5 worm cellular contexts compared by ENCODE assay signal in the genomic region with DNA sequence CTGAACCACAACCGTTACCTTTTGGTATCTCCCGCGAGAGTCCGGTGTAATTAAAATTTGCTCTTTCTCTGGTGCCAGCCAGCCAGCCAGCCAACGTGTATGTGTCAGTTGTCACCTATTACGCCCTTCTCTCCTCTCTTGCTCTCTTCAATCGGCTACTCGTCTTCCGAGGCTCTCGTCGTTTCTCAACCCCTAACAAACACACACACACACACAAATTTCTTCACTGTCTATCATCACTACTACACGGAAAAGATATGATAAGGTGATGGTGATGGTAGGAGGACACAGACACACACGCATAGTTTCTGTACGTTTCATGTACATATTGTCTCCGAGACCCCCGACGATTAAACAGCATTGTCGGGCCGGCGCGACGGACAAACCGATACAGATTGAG.
A peak's percentile ranks its signal among the peaks of the same experiment; 100 is the strongest.
TF ChIP-seq lines count a peak whose summit lies in the region.

No protein-coding gene starts in this region.

TF ChIP-seq in whole organism, L1 larva, 84 proteins besides CTCF, POLR2A, EP300 and RAD21 (continues in another document):
- TF ChIP-seq nhr-237 (tag; optimal IDR thresholded peaks at IDR 0.05; lab: Kevin White, UChicago): no peak
- peak; percentile 63 for TF ChIP-seq lin-14 (GFP tag; optimal IDR thresholded peaks at IDR 0.05; lab: Kevin White, UChicago)
- TF ChIP-seq nhr-19 (GFP tag; conservative IDR thresholded peaks at IDR 0.05; lab: Robert Waterston, UW): peak; percentile 39
- peak; percentile 40 for TF ChIP-seq snu-23 (GFP tag; optimal IDR thresholded peaks at IDR 0.05; lab: Kevin White, UChicago)
- peak; percentile 60 for TF ChIP-seq rnt-1 (tag; optimal IDR thresholded peaks at IDR 0.05; lab: Kevin White, UChicago)
- peak in 1 of 2 experiments; percentile 15 for TF ChIP-seq lsy-2 (tag; optimal IDR thresholded peaks at IDR 0.05; lab: Kevin White, UChicago)
- TF ChIP-seq pag-3 (tag; optimal IDR thresholded peaks at IDR 0.05; lab: Kevin White, UChicago; ENCODE audit: borderline replicate concordance, insufficient read depth): no peak
- TF ChIP-seq sox-4 (tag; optimal IDR thresholded peaks at IDR 0.05; lab: Kevin White, UChicago): no peak
- TF ChIP-seq nhr-84 (tag; optimal IDR thresholded peaks at IDR 0.05; lab: Kevin White, UChicago): no peak
- peak; percentile 18 for TF ChIP-seq elt-2 (tag; optimal IDR thresholded peaks at IDR 0.05; lab: Kevin White, UChicago)
- no peak for TF ChIP-seq Y116A8C.19 (tag; optimal IDR thresholded peaks at IDR 0.05; lab: Kevin White, UChicago; ENCODE audit: borderline replicate concordance)
- TF ChIP-seq efl-1 (optimal IDR thresholded peaks at IDR 0.05; lab: Kevin White, UChicago): no peak
- peak in 1 of 2 experiments; percentile 83 for TF ChIP-seq efl-1 (GFP tag; optimal IDR thresholded peaks at IDR 0.05 in 1 of 2; lab: Kevin White, UChicago)
- TF ChIP-seq mep-1 (tag; optimal IDR thresholded peaks at IDR 0.05; lab: Kevin White, UChicago): peak; percentile 34
- TF ChIP-seq ceh-63 (GFP tag; optimal IDR thresholded peaks at IDR 0.05; lab: Kevin White, UChicago): no peak
- peak in 1 of 2 experiments; percentile 9 for TF ChIP-seq lin-35 (GFP tag; optimal IDR thresholded peaks at IDR 0.05; lab: Kevin White, UChicago)

TF ChIP-seq in whole organism, L3 larva, 47 proteins besides CTCF, POLR2A, EP300 and RAD21:
- no peak for TF ChIP-seq nhr-43 (tag; optimal IDR thresholded peaks at IDR 0.05; lab: Kevin White, UChicago; ENCODE audit: poor library complexity, severe bottlenecking)
- peak in 1 of 3 experiments; percentile 44 for TF ChIP-seq elt-3 (tag; optimal IDR thresholded peaks at IDR 0.05; lab: Kevin White, UChicago)
- no peak for TF ChIP-seq mdl-1 (tag; optimal IDR thresholded peaks at IDR 0.05; lab: Kevin White, UChicago)
- TF ChIP-seq fkh-2 (tag; optimal IDR thresholded peaks at IDR 0.05; lab: Kevin White, UChicago): no peak
- no peak for TF ChIP-seq egl-5 (tag; optimal IDR thresholded peaks at IDR 0.05; lab: Kevin White, UChicago)
- peak; percentile 34 for TF ChIP-seq snpc-4 (tag; optimal IDR thresholded peaks at IDR 0.05; lab: Kevin White, UChicago)
- TF ChIP-seq elt-2 (tag; optimal IDR thresholded peaks at IDR 0.05; lab: Kevin White, UChicago): peak; percentile 71
- TF ChIP-seq nfya-1 (tag; optimal IDR thresholded peaks at IDR 0.05; lab: Kevin White, UChicago; ENCODE audit: insufficient read depth): peak; percentile 11
- TF ChIP-seq tbx-2 (tag; optimal IDR thresholded peaks at IDR 0.05; lab: Kevin White, UChicago): no peak
- peak; percentile 34 for TF ChIP-seq pqm-1 (tag; optimal IDR thresholded peaks at IDR 0.05; lab: Kevin White, UChicago)
- no peak for TF ChIP-seq lsy-12 (tag; optimal IDR thresholded peaks at IDR 0.05; lab: Kevin White, UChicago)
- peak; percentile 40 for TF ChIP-seq nhr-23 (tag; optimal IDR thresholded peaks at IDR 0.05; lab: Kevin White, UChicago)
- TF ChIP-seq lin-39 (tag; optimal IDR thresholded peaks at IDR 0.05; lab: Kevin White, UChicago): peak; percentile 47
- no peak for TF ChIP-seq nhr-77 (tag; optimal IDR thresholded peaks at IDR 0.05; lab: Kevin White, UChicago)
- TF ChIP-seq ama-1 (optimal IDR thresholded peaks at IDR 0.05; lab: Kevin White, UChicago): peak; percentile 13
- TF ChIP-seq pha-4 (tag; optimal IDR thresholded peaks at IDR 0.05; lab: Kevin White, UChicago): peak; percentile 32
- TF ChIP-seq zag-1 (tag; optimal IDR thresholded peaks at IDR 0.05; lab: Kevin White, UChicago): no peak

TF ChIP-seq in whole organism, early embryonic, 17 proteins besides CTCF, POLR2A, EP300 and RAD21:
- no peak for TF ChIP-seq ceh-13 (GFP tag; optimal IDR thresholded peaks at IDR 0.05; lab: Kevin White, UChicago)
- peak; percentile 17 for TF ChIP-seq hmg-4 (GFP tag; optimal IDR thresholded peaks at IDR 0.05; lab: Kevin White, UChicago)
TF ChIP-seq in whole organism, early embryonic: peak in this region for 1.

TF ChIP-seq in whole organism, midembryonic, 9 proteins besides CTCF, POLR2A, EP300 and RAD21:
- peak; percentile 44 for TF ChIP-seq cog-1 (tag; optimal IDR thresholded peaks at IDR 0.05; lab: Kevin White, UChicago)
- no peak for TF ChIP-seq klf-2 (GFP tag; conservative IDR thresholded peaks at IDR 0.05; lab: Robert Waterston, UW)
TF ChIP-seq in whole organism, midembryonic: peak in this region for 1.

TF ChIP-seq in whole organism, young adult, 124 proteins besides CTCF, POLR2A, EP300 and RAD21 (continues in another document):
- TF ChIP-seq egl-44 (GFP tag; IDR thresholded peaks at IDR 0.05; lab: Robert Waterston, UW): no peak
- no peak for TF ChIP-seq him-1 (tag; optimal IDR thresholded peaks at IDR 0.05; lab: Kevin White, UChicago)
- TF ChIP-seq nhr-80 (tag; optimal IDR thresholded peaks at IDR 0.05; lab: Kevin White, UChicago): peak; percentile 85
- no peak for TF ChIP-seq egl-18 (GFP tag; IDR thresholded peaks at IDR 0.05; lab: Robert Waterston, UW)
- TF ChIP-seq ztf-6 (GFP tag; IDR thresholded peaks at IDR 0.05; lab: Robert Waterston, UW): no peak
- TF ChIP-seq F57A8.1 (GFP tag; optimal IDR thresholded peaks at IDR 0.05; lab: Kevin White, UChicago): no peak
- TF ChIP-seq let-526 (GFP tag; IDR thresholded peaks at IDR 0.05; lab: Robert Waterston, UW): no peak
- TF ChIP-seq hmg-20 (GFP tag; IDR thresholded peaks at IDR 0.05; lab: Robert Waterston, UW): no peak
- no peak for TF ChIP-seq sdz-38 (tag; optimal IDR thresholded peaks at IDR 0.05; lab: Kevin White, UChicago)
- no peak for TF ChIP-seq nhr-27 (tag; optimal IDR thresholded peaks at IDR 0.05; lab: Kevin White, UChicago)
- no peak for TF ChIP-seq rpc-1 (optimal IDR thresholded peaks at IDR 0.05; lab: Kevin White, UChicago)
- no peak for TF ChIP-seq rpc-1 (tag; optimal IDR thresholded peaks at IDR 0.05; lab: Kevin White, UChicago)
- no peak for TF ChIP-seq B0019.2 (GFP tag; conservative IDR thresholded peaks at IDR 0.05; lab: Robert Waterston, UW)
- TF ChIP-seq lin-40 (tag; optimal IDR thresholded peaks at IDR 0.05; lab: Kevin White, UChicago): no peak
- TF ChIP-seq hsf-1 (GFP tag; IDR thresholded peaks at IDR 0.05; lab: Robert Waterston, UW): no peak
- no peak for TF ChIP-seq tlf-1 (GFP tag; optimal IDR thresholded peaks at IDR 0.05; lab: Kevin White, UChicago)
- no peak for TF ChIP-seq ZK185.1 (tag; optimal IDR thresholded peaks at IDR 0.05; lab: Kevin White, UChicago; ENCODE audit: poor library complexity, severe bottlenecking)
- TF ChIP-seq aptf-2 (GFP tag; conservative IDR thresholded peaks at IDR 0.05; lab: Robert Waterston, UW): no peak
- TF ChIP-seq mel-28 (tag; optimal IDR thresholded peaks at IDR 0.05; lab: Kevin White, UChicago; ENCODE audit: borderline replicate concordance): no peak
- no peak for TF ChIP-seq B0336.3 (GFP tag; IDR thresholded peaks at IDR 0.05; lab: Robert Waterston, UW)
- TF ChIP-seq attf-3 (GFP tag; conservative IDR thresholded peaks at IDR 0.05; lab: Robert Waterston, UW): no peak
- TF ChIP-seq aptf-3 (GFP tag; IDR thresholded peaks at IDR 0.05; lab: Robert Waterston, UW): no peak
- TF ChIP-seq bed-2 (GFP tag; IDR thresholded peaks at IDR 0.05; lab: Robert Waterston, UW): no peak
- TF ChIP-seq dox-1 (GFP tag; IDR thresholded peaks at IDR 0.05; lab: Robert Waterston, UW): no peak
- 0 out of 2 replicates have a peak, but pooled peaks have one; percentile 12 for TF ChIP-seq zfh-2 (GFP tag; conservative IDR thresholded peaks at IDR 0.05; lab: Robert Waterston, UW)
- no peak for TF ChIP-seq ztf-28 (GFP tag; IDR thresholded peaks at IDR 0.05; lab: Robert Waterston, UW)
- TF ChIP-seq snpc-3.4 (tag; optimal IDR thresholded peaks at IDR 0.05; lab: Kevin White, UChicago): no peak
- TF ChIP-seq mes-4 (tag; optimal IDR thresholded peaks at IDR 0.05; lab: Kevin White, UChicago): no peak
- peak; percentile 29 for TF ChIP-seq ets-4 (GFP tag; optimal IDR thresholded peaks at IDR 0.05; lab: Kevin White, UChicago)
- TF ChIP-seq madf-6 (GFP tag; IDR thresholded peaks at IDR 0.05; lab: Robert Waterston, UW): no peak
- no peak for TF ChIP-seq hlh-12 (tag; optimal IDR thresholded peaks at IDR 0.05; lab: Kevin White, UChicago)
- TF ChIP-seq bed-1 (GFP tag; IDR thresholded peaks at IDR 0.05; lab: Robert Waterston, UW): no peak
- TF ChIP-seq B0035.1 (tag; optimal IDR thresholded peaks at IDR 0.05; lab: Kevin White, UChicago): no peak
- TF ChIP-seq cebp-1 (GFP tag; IDR thresholded peaks at IDR 0.05; lab: Robert Waterston, UW): no peak
- peak; percentile 17 for TF ChIP-seq cebp-1 (tag; optimal IDR thresholded peaks at IDR 0.05; lab: Kevin White, UChicago)
- TF ChIP-seq T07F8.4 (tag; optimal IDR thresholded peaks at IDR 0.05; lab: Kevin White, UChicago): no peak
- no peak for TF ChIP-seq T26A5.8 (tag; optimal IDR thresholded peaks at IDR 0.05; lab: Kevin White, UChicago)
- no peak for TF ChIP-seq pbrm-1 (GFP tag; IDR thresholded peaks at IDR 0.05; lab: Robert Waterston, UW)
- TF ChIP-seq ekl-4 (GFP tag; IDR thresholded peaks at IDR 0.05; lab: Robert Waterston, UW): no peak
- TF ChIP-seq K12H6.12 (tag; optimal IDR thresholded peaks at IDR 0.05; lab: Kevin White, UChicago): no peak
- TF ChIP-seq tbp1 (GFP tag; optimal IDR thresholded peaks at IDR 0.05; lab: Kevin White, UChicago): no peak
- TF ChIP-seq ztf-25 (GFP tag; IDR thresholded peaks at IDR 0.05; lab: Robert Waterston, UW): no peak
- TF ChIP-seq nfya-1 (tag; optimal IDR thresholded peaks at IDR 0.05; lab: Kevin White, UChicago; ENCODE audit: borderline replicate concordance, insufficient read depth): no peak
- TF ChIP-seq let-607 (tag; optimal IDR thresholded peaks at IDR 0.05; lab: Kevin White, UChicago): peak; percentile 20 to 76
- no peak for TF ChIP-seq unc-62 (GFP tag; optimal IDR thresholded peaks at IDR 0.05; lab: Kevin White, UChicago)
- TF ChIP-seq hrde-1 (tag; optimal IDR thresholded peaks at IDR 0.05; lab: Kevin White, UChicago; ENCODE audit: borderline replicate concordance): no peak
- TF ChIP-seq dpff-1 (tag; optimal IDR thresholded peaks at IDR 0.05; lab: Kevin White, UChicago): no peak
- no peak for TF ChIP-seq F10E7.11 (tag; optimal IDR thresholded peaks at IDR 0.05; lab: Kevin White, UChicago)
- TF ChIP-seq F57C9.4 (tag; optimal IDR thresholded peaks at IDR 0.05; lab: Kevin White, UChicago): no peak
- TF ChIP-seq attf-5 (GFP tag; optimal IDR thresholded peaks at IDR 0.05; lab: Kevin White, UChicago): peak; percentile 6
- TF ChIP-seq F33H1.4 (GFP tag; IDR thresholded peaks at IDR 0.05; lab: Robert Waterston, UW): no peak
- no peak for TF ChIP-seq zim-3 (tag; optimal IDR thresholded peaks at IDR 0.05; lab: Kevin White, UChicago)
- TF ChIP-seq egrh-3 (GFP tag; IDR thresholded peaks at IDR 0.05; lab: Robert Waterston, UW): no peak
- no peak for TF ChIP-seq F39B2.1 (GFP tag; IDR thresholded peaks at IDR 0.05; lab: Robert Waterston, UW)
